Worm (Caenorhabditis elegans) whole organism, midembryonic: ENCODE measurements around the gene K10B3.5.

Experiments
- T22C8.4 ChIP-seq: fragments of 200-800 bp; sonication (Bioruptor generic); IDR thresholded peaks from 2 replicates; pipeline ENCODE4 v1.3.6; 2022; ENCODE audit warnings: missing genetic modification characterization, missing compliant biosample characterization
- cog-1 ChIP-seq: sonication (generic microtip); optimal IDR thresholded peaks from 2 replicates; lab custom pipeline; 2016; ENCODE audit warnings: missing genetic modification characterization, missing compliant biosample characterization
- flt-1 ChIP-seq: fragments of 200-800 bp; sonication (Bioruptor generic); IDR thresholded peaks from 2 replicates; pipeline ENCODE4 v1.3.6; 2022; ENCODE audit warnings: missing genetic modification characterization, missing compliant biosample characterization
- med-1 ChIP-seq: sonication (generic microtip); optimal IDR thresholded peaks from 2 replicates; lab custom pipeline; 2017; ENCODE audit warnings: missing genetic modification characterization, mild to moderate bottlenecking, missing compliant biosample characterization, antibody characterized with exemption, missing genetic modification reagents; ENCODE audit not compliant: insufficient read depth
- ref-1 ChIP-seq: fragments of 200-800 bp; sonication (Bioruptor generic); conservative IDR thresholded peaks from 2 replicates; pipeline ENCODE4 v1.3.6; 2022; ENCODE audit warnings: missing genetic modification reagents, missing genetic modification characterization, missing compliant biosample characterization
- ztf-29 ChIP-seq: fragments of 200-800 bp; sonication (Bioruptor generic); IDR thresholded peaks from 2 replicates; pipeline ENCODE4 v1.3.6; 2022; ENCODE audit warnings: missing genetic modification reagents, missing genetic modification characterization, missing compliant biosample characterization

- TF ChIP-seq flt-1 (GFP tag; lab: Robert Waterston, UW) (no peak), cog-1 (tag; lab: Kevin White, UChicago) (no peak), med-1 (GFP tag; lab: Kevin White, UChicago) (no peak), ztf-29 (no peak), T22C8.4 (GFP tag; lab: Robert Waterston, UW) (no peak), ref-1 (no peak)
Observed at ce11 chrX:3135186-3135585, 28.9 kb upstream of the K10B3.5 start, which contains the start of gene K10B3.1.
